Fruit fly (Drosophila melanogaster) whole organism, pupa: ENCODE data around the gene Mcm7.

Experiments used
- CG10348 ChIP-seq: fragments of 200-800 bp; sonication (Bioruptor generic); IDR thresholded peaks from 2 replicates; pipeline ENCODE4 v1.3.6; 2022; ENCODE audit warnings: missing biosample characterization, missing genetic modification characterization
- CG12605 ChIP-seq: fragments of 200-800 bp; sonication (Bioruptor generic); IDR thresholded peaks from 2 replicates; pipeline ENCODE4 v1.3.6; 2022; ENCODE audit warnings: missing biosample characterization, missing genetic modification characterization
- CG13204 ChIP-seq: fragments of 200-800 bp; sonication (Bioruptor generic); optimal IDR thresholded peaks from 2 replicates; lab custom pipeline; 2018; ENCODE audit warnings: missing biosample characterization, mild to moderate bottlenecking, missing genetic modification characterization, moderate library complexity
- CG14655 ChIP-seq: fragments of 200-800 bp; sonication (Bioruptor generic); optimal IDR thresholded peaks from 3 replicates; lab custom pipeline; 2017; ENCODE audit warnings: mild to moderate bottlenecking, missing biosample characterization, missing genetic modification reagents, missing genetic modification characterization
- CG15710 ChIP-seq: fragments of 200-800 bp; sonication (Bioruptor generic); optimal IDR thresholded peaks from 2 replicates; lab custom pipeline; 2018; ENCODE audit warnings: missing biosample characterization, mild to moderate bottlenecking, missing genetic modification characterization, moderate library complexity
- CG17806 ChIP-seq: fragments of 200-800 bp; sonication (Bioruptor generic); optimal IDR thresholded peaks from 2 replicates; lab custom pipeline; 2018; ENCODE audit warnings: missing biosample characterization, mild to moderate bottlenecking, missing genetic modification characterization, moderate library complexity
- CG32121 ChIP-seq: fragments of 200-800 bp; sonication (Bioruptor generic); IDR thresholded peaks from 2 replicates; pipeline ENCODE4 v1.3.6; 2022; ENCODE audit warnings: missing biosample characterization, missing genetic modification characterization
- CG34367 ChIP-seq: fragments of 200-800 bp; sonication (Bioruptor generic); optimal IDR thresholded peaks from 2 replicates; lab custom pipeline; 2018; ENCODE audit warnings: missing biosample characterization, mild to moderate bottlenecking, missing genetic modification characterization
- CG4496 ChIP-seq: fragments of 200-800 bp; sonication (Bioruptor generic); IDR thresholded peaks from 3 replicates; pipeline ENCODE4 v1.3.6; 2022; ENCODE audit warnings: missing biosample characterization, missing genetic modification characterization
- CG8159 ChIP-seq: fragments of 200-800 bp; sonication (Bioruptor generic); optimal IDR thresholded peaks from 3 replicates; lab custom pipeline; 2018; ENCODE audit warnings: missing biosample characterization, mild to moderate bottlenecking, missing genetic modification characterization, moderate library complexity
- CG8301 ChIP-seq: fragments of 200-800 bp; sonication (Bioruptor generic); optimal IDR thresholded peaks from 2 replicates; lab custom pipeline; 2018; ENCODE audit warnings: missing biosample characterization, mild to moderate bottlenecking, missing genetic modification characterization
- CG9948 ChIP-seq: fragments of 200-800 bp; sonication (Bioruptor generic); optimal IDR thresholded peaks from 2 replicates; lab custom pipeline; 2018; ENCODE audit warnings: missing biosample characterization, mild to moderate bottlenecking, missing genetic modification characterization, moderate library complexity
- D1 ChIP-seq: fragments of 200-800 bp; sonication (Bioruptor generic); optimal IDR thresholded peaks from 2 replicates; lab custom pipeline; 2018; ENCODE audit warnings: missing biosample characterization, mild to moderate bottlenecking, missing genetic modification characterization, moderate library complexity
- EcR ChIP-seq: fragments of 200-800 bp; sonication (Bioruptor generic); optimal IDR thresholded peaks from 3 replicates; lab custom pipeline; 2019; ENCODE audit warnings: missing biosample characterization, missing genetic modification characterization, mild to moderate bottlenecking, moderate library complexity, missing genetic modification reagents
- Ets98B ChIP-seq: fragments of 200-800 bp; sonication (Bioruptor generic); IDR thresholded peaks from 2 replicates; pipeline ENCODE4 v1.3.6; 2022; ENCODE audit warnings: missing biosample characterization, missing genetic modification characterization
- Pif1A ChIP-seq: fragments of 200-800 bp; sonication (Bioruptor generic); optimal IDR thresholded peaks from 3 replicates; lab custom pipeline; 2016; ENCODE audit warnings: missing biosample characterization, missing genetic modification characterization
- Pif1B ChIP-seq: fragments of 200-800 bp; sonication (Bioruptor generic); optimal IDR thresholded peaks from 3 replicates; lab custom pipeline; 2016; ENCODE audit warnings: missing biosample characterization, missing genetic modification characterization
- Snoo ChIP-seq: fragments of 200-800 bp; sonication (Bioruptor generic); optimal IDR thresholded peaks from 3 replicates; lab custom pipeline; 2017; ENCODE audit warnings: missing biosample characterization, mild to moderate bottlenecking, missing genetic modification characterization, inconsistent platforms
- fd96Ca ChIP-seq: fragments of 200-800 bp; sonication (Bioruptor generic); IDR thresholded peaks from 3 replicates; pipeline ENCODE4 v1.3.6; 2022; ENCODE audit warnings: missing biosample characterization, missing genetic modification characterization
- gl ChIP-seq: fragments of 200-800 bp; sonication (Bioruptor generic); optimal IDR thresholded peaks from 2 replicates; lab custom pipeline; 2018; ENCODE audit warnings: missing biosample characterization, mild to moderate bottlenecking, missing genetic modification characterization
- rn ChIP-seq: fragments of 200-800 bp; sonication (Bioruptor generic); IDR thresholded peaks from 2 replicates; pipeline ENCODE4 v1.3.6; 2022; ENCODE audit warnings: missing biosample characterization, missing genetic modification characterization

Gene Mcm7

DNA sequence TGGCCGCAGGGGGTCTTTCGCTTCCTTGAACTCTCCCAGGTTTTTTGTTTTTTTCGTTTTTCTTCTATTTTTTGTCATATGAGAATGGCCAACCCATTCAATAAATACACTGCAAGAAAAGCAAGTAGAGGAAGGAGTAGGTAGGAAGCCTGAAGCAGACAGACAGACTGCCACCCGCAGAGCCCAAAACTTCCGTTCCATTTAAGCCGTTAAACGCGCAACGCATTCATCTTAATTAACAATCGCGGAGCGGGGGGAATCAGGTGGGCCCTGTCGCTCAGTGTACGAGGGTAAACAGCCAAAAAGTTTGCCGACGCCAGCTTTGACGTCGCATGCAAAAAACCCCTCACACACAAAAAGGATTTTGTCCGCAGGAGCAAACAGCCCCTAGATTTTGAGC is 38.5 kb upstream of the Mcm7 start:
- TF ChIP-seq CG34367 (tag; lab: Kevin White, UChicago) (no peak), CG8159 (tag; lab: Kevin White, UChicago) (no peak), fd96Ca (GFP tag; lab: Robert Waterston, UW) (no peak), CG15710 (tag; lab: Kevin White, UChicago) (no peak), Ets98B (GFP tag; lab: Robert Waterston, UW) (no peak), CG10348 (GFP tag; lab: Robert Waterston, UW) (no peak), CG12605 (GFP tag; lab: Robert Waterston, UW) (no peak), CG4496 (no peak), Pif1A (no peak), CG32121 (GFP tag; lab: Robert Waterston, UW) (no peak), CG8301 (no peak), CG13204 (GFP tag; lab: Kevin White, UChicago) (no peak), CG9948 (tag; lab: Kevin White, UChicago) (no peak), D1 (tag; lab: Kevin White, UChicago) (no peak), CG17806 (tag; lab: Kevin White, UChicago) (no peak), rn (GFP tag; lab: Robert Waterston, UW) (no peak)

DNA sequence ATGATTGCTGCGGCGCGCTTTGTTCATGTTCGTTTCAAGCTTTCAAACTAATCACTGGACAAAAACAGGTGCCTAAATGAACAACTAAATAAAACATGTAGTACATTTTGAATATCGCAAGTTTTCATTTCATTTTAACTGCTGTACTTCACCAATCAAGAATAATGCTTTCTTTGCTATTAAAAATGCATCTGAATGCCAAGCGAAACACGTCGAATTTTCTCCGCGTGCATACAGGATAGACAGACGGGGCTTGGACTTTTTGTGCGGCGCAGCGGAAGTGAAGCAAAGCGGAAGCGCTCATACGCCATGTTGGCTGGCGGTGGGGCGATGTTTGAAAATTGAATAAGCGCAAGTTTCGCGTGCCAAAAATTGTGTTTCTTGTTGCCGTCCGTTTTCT is 38.0 kb upstream of the Mcm7 start:
- TF ChIP-seq CG17806 (tag; lab: Kevin White, UChicago) (no peak), CG32121 (GFP tag; lab: Robert Waterston, UW) (0 out of 2 replicates have a peak, but pooled peaks have one; percentile 18), CG15710 (tag; lab: Kevin White, UChicago) (no peak), CG4496 (peak; percentile 43; the same call in 1 of the 3 replicates), CG14655 (peak; percentile 19), CG9948 (tag; lab: Kevin White, UChicago) (no peak), Ets98B (GFP tag; lab: Robert Waterston, UW) (no peak), fd96Ca (GFP tag; lab: Robert Waterston, UW) (0 out of 3 replicates have a peak, but pooled peaks have one; percentile 44), CG13204 (GFP tag; lab: Kevin White, UChicago) (no peak), CG8159 (tag; lab: Kevin White, UChicago) (no peak), Pif1A (no peak), CG10348 (GFP tag; lab: Robert Waterston, UW) (no peak), rn (GFP tag; lab: Robert Waterston, UW) (no peak), EcR (GFP tag; lab: Kevin White, UChicago) (no peak), Snoo (tag; lab: Kevin White, UChicago) (no peak), D1 (tag; lab: Kevin White, UChicago) (no peak), gl (tag; lab: Kevin White, UChicago) (no peak), CG12605 (GFP tag; lab: Robert Waterston, UW) (no peak), CG34367 (tag; lab: Kevin White, UChicago) (no peak), CG8301 (peak; percentile 30), Pif1B (GFP tag; lab: Kevin White, UChicago) (no peak)
- TF ChIP-seq, all 21 proteins: peak for 5

DNA sequence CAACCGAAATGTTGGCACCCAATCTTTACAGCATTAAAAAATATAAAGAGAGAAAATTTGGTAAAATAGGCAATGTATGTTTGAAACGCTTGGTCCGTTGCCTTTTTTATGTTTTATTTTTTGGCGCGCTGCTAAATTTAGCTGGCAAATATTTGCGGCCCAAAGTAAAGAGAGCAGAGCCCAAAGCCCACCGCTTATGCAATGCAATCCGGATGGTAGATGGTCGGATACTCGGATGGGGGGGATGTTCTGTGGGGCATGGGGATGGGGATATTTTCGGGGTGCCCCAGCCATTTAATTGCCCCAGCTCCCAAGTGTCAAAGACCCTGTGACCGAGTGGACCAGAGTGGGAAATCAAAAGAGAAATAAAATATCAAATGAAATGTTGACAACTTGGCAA is 36.1 kb upstream of the Mcm7 start:
- TF ChIP-seq rn (GFP tag; lab: Robert Waterston, UW) = no peak
- TF ChIP-seq CG32121 (GFP tag; lab: Robert Waterston, UW) = peak; percentile 56

DNA sequence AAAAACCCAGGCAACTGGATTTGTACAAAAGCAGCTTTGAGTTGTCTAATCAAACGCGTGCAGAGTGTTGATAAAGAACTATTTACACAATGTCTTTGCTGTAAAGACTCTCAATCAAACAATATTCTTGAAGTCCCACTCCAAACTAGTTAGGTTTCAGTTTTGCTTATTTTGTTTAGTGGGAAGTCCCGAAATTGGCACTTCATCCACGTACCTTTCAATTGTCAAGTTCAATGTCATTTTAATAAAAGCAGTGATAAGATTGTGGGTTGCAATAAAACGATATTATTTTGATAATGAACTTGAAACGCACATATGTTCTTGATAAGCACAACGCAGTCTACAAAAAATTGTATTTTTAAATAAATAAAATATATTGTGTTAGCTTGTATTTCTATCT is 34.5 kb upstream of the Mcm7 start:
- no peak for TF ChIP-seq CG17806 (tag; lab: Kevin White, UChicago)
- no peak for TF ChIP-seq Ets98B (GFP tag; lab: Robert Waterston, UW)
- no peak for TF ChIP-seq gl (tag; lab: Kevin White, UChicago)
- no peak for TF ChIP-seq fd96Ca (GFP tag; lab: Robert Waterston, UW)
- TF ChIP-seq, all 21 proteins: peak for 0

DNA sequence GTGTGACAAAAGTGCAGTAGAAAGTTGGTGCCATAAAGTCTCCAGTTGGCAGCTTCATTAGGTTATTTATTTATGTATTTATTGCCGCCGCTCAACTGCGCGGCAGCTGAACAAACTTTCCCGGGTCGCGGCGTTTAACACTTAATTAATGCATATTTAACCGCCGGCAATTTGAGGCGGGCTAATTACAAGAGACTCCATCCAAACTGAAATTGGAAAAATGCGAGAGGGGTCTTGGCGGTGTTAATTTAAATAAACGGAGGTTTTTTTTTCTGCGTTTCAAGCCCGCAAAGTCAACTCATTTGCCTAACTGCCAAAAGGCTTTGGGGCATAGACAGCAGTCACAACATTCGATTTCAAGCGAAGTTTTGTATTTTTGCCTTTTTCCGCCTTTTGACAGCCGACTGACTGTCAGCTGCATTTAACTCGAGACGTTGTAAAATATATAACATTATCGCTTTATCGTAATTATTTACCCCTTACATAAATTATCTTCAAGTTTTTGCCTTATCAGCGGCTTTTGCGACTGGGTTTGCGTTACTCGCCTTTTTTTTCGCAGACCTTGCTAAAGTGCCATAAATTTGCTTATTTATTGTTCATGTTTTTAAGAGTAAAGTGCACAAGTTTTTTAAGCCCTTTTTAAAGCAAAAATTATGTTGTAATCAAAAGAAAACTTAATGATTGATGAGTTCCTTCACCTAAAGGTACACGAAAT is 33.6 kb upstream of the Mcm7 start:
- TF ChIP-seq CG8301 (no peak), CG17806 (tag; lab: Kevin White, UChicago) (no peak), CG8159 (tag; lab: Kevin White, UChicago) (no peak), gl (tag; lab: Kevin White, UChicago) (no peak), CG15710 (tag; lab: Kevin White, UChicago) (no peak), CG12605 (GFP tag; lab: Robert Waterston, UW) (no peak), Snoo (tag; lab: Kevin White, UChicago) (no peak), CG32121 (GFP tag; lab: Robert Waterston, UW) (no peak), CG4496 (no peak)
- TF ChIP-seq, all 21 proteins: peak for 0

DNA sequence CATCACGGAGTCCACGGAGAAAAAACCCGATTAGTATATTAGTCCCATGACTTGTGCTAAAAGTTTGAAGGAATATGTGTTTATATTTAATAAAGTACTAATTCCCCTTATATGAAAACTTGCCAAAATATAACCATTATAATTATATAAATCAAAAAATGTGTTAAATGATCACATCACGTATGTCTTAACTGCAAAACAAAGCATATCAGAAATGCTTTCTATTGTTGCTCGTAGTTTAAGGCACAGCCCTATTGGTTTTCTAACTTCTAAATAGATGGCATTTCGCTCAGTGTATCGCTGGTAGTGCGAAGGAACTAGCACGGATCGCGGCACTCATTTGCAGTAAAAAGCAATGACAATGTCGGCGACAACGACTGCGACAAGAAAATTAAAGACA is 31.5 kb upstream of the Mcm7 start:
- TF ChIP-seq CG8301 (peak; percentile 74), fd96Ca (GFP tag; lab: Robert Waterston, UW) (no peak), CG32121 (GFP tag; lab: Robert Waterston, UW) (no peak), CG17806 (tag; lab: Kevin White, UChicago) (peak; percentile 75), rn (GFP tag; lab: Robert Waterston, UW) (no peak), D1 (tag; lab: Kevin White, UChicago) (peak; percentile 36), EcR (GFP tag; lab: Kevin White, UChicago) (no peak), CG9948 (tag; lab: Kevin White, UChicago) (peak; percentile 73), CG10348 (GFP tag; lab: Robert Waterston, UW) (no peak), CG8159 (tag; lab: Kevin White, UChicago) (peak; percentile 40), CG4496 (no peak), CG15710 (tag; lab: Kevin White, UChicago) (peak; percentile 6), Pif1A (peak; percentile 48), gl (tag; lab: Kevin White, UChicago) (no peak), Pif1B (GFP tag; lab: Kevin White, UChicago) (peak; percentile 28), CG34367 (tag; lab: Kevin White, UChicago) (peak; percentile 2), CG13204 (GFP tag; lab: Kevin White, UChicago) (no peak), CG12605 (GFP tag; lab: Robert Waterston, UW) (no peak), CG14655 (peak; percentile 76), Ets98B (GFP tag; lab: Robert Waterston, UW) (no peak), Snoo (tag; lab: Kevin White, UChicago) (no peak)
